Worm (Caenorhabditis elegans): Measurements from ENCODE around the gene rpl-3.

Gene rpl-3

DNA sequence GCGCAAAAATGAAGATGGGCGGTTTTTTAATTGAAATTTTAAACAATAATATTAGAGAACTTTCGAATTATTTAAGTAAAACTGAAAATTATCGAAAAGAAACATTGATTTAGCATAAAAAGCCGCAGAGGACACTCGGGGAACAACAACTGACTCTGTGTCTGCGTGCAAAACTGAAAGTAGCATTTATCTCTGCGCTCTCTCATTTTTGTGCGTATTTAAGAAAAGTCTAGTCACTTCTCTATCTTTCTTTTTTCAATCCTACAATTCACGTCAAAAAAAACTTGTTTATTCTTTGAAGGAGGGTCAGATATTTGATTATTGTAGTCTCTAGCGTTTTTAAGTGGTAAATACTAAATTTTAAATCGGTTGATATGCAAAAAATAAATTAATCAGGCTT, 40.6 kb downstream of the rpl-3 start:
- TF ChIP-seq pes-1 (GFP tag; IDR thresholded peaks at IDR 0.05) (no peak), B0310.2 (tag; optimal IDR thresholded peaks at IDR 0.05) (no peak), hnd-1 (tag; optimal IDR thresholded peaks at IDR 0.05) (no peak), tra-4 (tag; optimal IDR thresholded peaks at IDR 0.05) (no peak), ets-7 (tag; optimal IDR thresholded peaks at IDR 0.05) (no peak), scrt-1 (GFP tag; IDR thresholded peaks at IDR 0.05) (no peak), F13C5.2 (tag; optimal IDR thresholded peaks at IDR 0.05) (no peak), hmg-4 (GFP tag; optimal IDR thresholded peaks at IDR 0.05) (no peak), sea-1 (GFP tag; conservative IDR thresholded peaks at IDR 0.05) (no peak), tbx-37 (GFP tag; conservative IDR thresholded peaks at IDR 0.05) (no peak), ceh-13 (GFP tag; optimal IDR thresholded peaks at IDR 0.05) (no peak), ama-1 (optimal IDR thresholded peaks at IDR 0.05) (no peak), ceh-36 (tag; optimal IDR thresholded peaks at IDR 0.05) (no peak), hmbx-1 (tag; optimal IDR thresholded peaks at IDR 0.05) (no peak), flt-1 (GFP tag; IDR thresholded peaks at IDR 0.05) (no peak), aly-1 (tag; optimal IDR thresholded peaks at IDR 0.05) (no peak), tbx-11 (GFP tag; IDR thresholded peaks at IDR 0.05) (no peak)

DNA sequence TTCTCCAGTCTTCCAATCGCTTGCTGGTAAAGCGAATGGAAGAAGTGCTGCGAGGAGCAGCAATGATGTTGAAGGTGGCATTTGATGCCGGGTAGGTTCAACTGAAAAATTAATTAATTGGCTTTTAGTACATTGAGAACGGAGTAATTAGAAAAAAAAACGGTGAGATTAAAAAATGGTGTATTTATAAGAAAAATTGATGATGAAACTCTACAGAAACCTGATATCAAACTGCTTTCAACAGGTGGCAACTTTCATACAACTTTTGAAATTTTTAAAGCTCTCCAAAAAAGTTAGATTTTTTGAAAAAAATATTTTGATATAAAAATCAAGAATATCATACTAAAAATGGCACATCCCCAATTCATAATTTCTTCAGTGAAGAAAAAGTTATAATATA, 46.4 kb downstream of the rpl-3 start, which contains the start of gene pat-3:
TSS of gene pat-3 (minus strand) at position 101 of the 400 bp plus-strand sequence.
- TF ChIP-seq B0310.2 (tag; optimal IDR thresholded peaks at IDR 0.05) = no peak
- no peak for TF ChIP-seq tra-4 (tag; optimal IDR thresholded peaks at IDR 0.05)
- TF ChIP-seq hmbx-1 (tag; optimal IDR thresholded peaks at IDR 0.05) = no peak
- TF ChIP-seq hnd-1 (tag; optimal IDR thresholded peaks at IDR 0.05) = no peak
- TF ChIP-seq hmg-4 (GFP tag; optimal IDR thresholded peaks at IDR 0.05) = no peak
- TF ChIP-seq ets-7 (tag; optimal IDR thresholded peaks at IDR 0.05) = no peak
- no peak for TF ChIP-seq F13C5.2 (tag; optimal IDR thresholded peaks at IDR 0.05)
- TF ChIP-seq tbx-37 (GFP tag; conservative IDR thresholded peaks at IDR 0.05) = no peak
- TF ChIP-seq ama-1 (optimal IDR thresholded peaks at IDR 0.05) = no peak
- TF ChIP-seq aly-1 (tag; optimal IDR thresholded peaks at IDR 0.05) = no peak
- no peak for TF ChIP-seq tbx-11 (GFP tag; IDR thresholded peaks at IDR 0.05)
- no peak for TF ChIP-seq flt-1 (GFP tag; IDR thresholded peaks at IDR 0.05)
- no peak for TF ChIP-seq ceh-13 (GFP tag; optimal IDR thresholded peaks at IDR 0.05)
- no peak for TF ChIP-seq sea-1 (GFP tag; conservative IDR thresholded peaks at IDR 0.05)
- no peak for TF ChIP-seq scrt-1 (GFP tag; IDR thresholded peaks at IDR 0.05)
- no peak for TF ChIP-seq ceh-36 (tag; optimal IDR thresholded peaks at IDR 0.05)
- no peak for TF ChIP-seq pes-1 (GFP tag; IDR thresholded peaks at IDR 0.05)

DNA sequence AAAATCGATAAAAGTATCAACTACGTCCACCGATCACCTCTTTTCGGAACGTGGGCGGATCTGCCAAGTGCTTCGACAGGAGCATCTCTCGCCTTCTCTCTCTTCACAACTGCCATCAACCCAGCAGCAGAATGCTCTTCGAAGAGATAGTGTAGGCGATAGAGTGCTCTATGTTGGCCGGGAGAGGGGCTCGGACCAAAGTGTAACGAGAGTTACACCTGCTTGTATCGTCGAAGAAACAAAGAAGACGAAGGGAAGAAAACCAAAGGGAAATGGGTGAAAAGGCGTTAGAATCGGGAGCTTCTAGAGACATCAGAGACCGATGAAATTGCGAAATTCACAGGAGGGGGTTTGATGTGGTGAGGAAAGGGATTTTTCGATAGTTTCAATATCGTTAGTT, 47.2 kb downstream of the rpl-3 start:
- peak; percentile 27 for TF ChIP-seq aly-1 (tag; optimal IDR thresholded peaks at IDR 0.05)
- TF ChIP-seq ama-1 (optimal IDR thresholded peaks at IDR 0.05) = no peak
- 0 out of 2 replicates have a peak, but pooled peaks have one; percentile 19 for TF ChIP-seq pes-1 (GFP tag; IDR thresholded peaks at IDR 0.05)

DNA sequence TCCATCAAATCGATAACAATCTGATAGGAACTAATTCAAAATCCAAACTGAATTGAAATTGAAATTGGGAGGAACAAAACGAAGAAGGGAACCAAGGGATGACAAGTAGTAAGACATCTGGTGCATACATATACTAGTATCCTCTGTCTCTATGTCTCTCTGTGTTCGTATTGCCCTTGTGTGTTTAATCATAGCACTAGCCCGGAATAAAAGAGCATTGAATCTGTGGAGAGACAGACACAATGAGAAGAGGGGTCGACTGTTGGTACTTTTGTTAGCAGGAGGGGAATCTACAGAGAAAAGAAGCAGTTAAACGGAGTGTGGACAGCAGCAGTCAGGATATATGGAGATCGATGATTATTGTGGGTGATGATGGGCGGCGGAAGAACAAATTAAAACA, 48.1 kb downstream of the rpl-3 start:
- TF ChIP-seq hmg-4 (GFP tag; optimal IDR thresholded peaks at IDR 0.05) = peak; percentile 32
- no peak for TF ChIP-seq tra-4 (tag; optimal IDR thresholded peaks at IDR 0.05)

DNA sequence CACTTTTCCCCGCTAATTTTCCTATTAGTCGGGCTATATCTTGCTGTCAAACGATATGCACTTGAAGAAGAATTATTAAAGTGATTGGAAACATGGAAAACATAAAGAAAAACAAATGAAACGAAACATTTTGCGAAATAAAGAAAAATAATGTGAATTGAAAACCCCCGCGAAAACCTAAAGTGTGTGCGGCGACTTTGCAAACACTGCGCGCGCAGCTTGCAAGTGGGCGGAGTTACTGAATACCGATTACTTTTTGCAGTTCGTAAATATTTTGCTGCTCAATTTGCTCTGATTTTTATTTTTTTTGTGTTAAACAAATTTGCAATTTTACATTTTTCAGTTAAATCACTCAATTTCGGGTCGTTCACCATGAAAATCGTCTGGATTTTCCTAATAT, 49.0 kb downstream of the rpl-3 start, which contains the start of gene ccdc-47:
TSS of gene ccdc-47 (plus strand) at position 344 of the 400 bp plus-strand sequence.
- peak; percentile 75 for TF ChIP-seq aly-1 (tag; optimal IDR thresholded peaks at IDR 0.05)
- peak; percentile 93 for TF ChIP-seq F13C5.2 (tag; optimal IDR thresholded peaks at IDR 0.05)
- peak; percentile 15 for TF ChIP-seq B0310.2 (tag; optimal IDR thresholded peaks at IDR 0.05)
- TF ChIP-seq ets-7 (tag; optimal IDR thresholded peaks at IDR 0.05) = peak; percentile 57
- TF ChIP-seq tra-4 (tag; optimal IDR thresholded peaks at IDR 0.05) = peak; percentile 5
- TF ChIP-seq ceh-36 (tag; optimal IDR thresholded peaks at IDR 0.05) = peak; percentile 84
- TF ChIP-seq ama-1 (optimal IDR thresholded peaks at IDR 0.05) = no peak
- TF ChIP-seq scrt-1 (GFP tag; IDR thresholded peaks at IDR 0.05) = peak; percentile 86
- TF ChIP-seq tbx-11 (GFP tag; IDR thresholded peaks at IDR 0.05) = peak; percentile 81
- peak; percentile 67 for TF ChIP-seq ceh-13 (GFP tag; optimal IDR thresholded peaks at IDR 0.05)
- TF ChIP-seq tbx-37 (GFP tag; conservative IDR thresholded peaks at IDR 0.05) = peak; percentile 68; the same call in 1 of the 2 replicates
- TF ChIP-seq pes-1 (GFP tag; IDR thresholded peaks at IDR 0.05) = peak; percentile 87
- TF ChIP-seq hmbx-1 (tag; optimal IDR thresholded peaks at IDR 0.05) = no peak
- TF ChIP-seq hmg-4 (GFP tag; optimal IDR thresholded peaks at IDR 0.05) = peak; percentile 82
- peak; percentile 88 for TF ChIP-seq sea-1 (GFP tag; conservative IDR thresholded peaks at IDR 0.05)
- peak; percentile 74 for TF ChIP-seq hnd-1 (tag; optimal IDR thresholded peaks at IDR 0.05)
- TF ChIP-seq flt-1 (GFP tag; IDR thresholded peaks at IDR 0.05) = peak; percentile 75

DNA sequence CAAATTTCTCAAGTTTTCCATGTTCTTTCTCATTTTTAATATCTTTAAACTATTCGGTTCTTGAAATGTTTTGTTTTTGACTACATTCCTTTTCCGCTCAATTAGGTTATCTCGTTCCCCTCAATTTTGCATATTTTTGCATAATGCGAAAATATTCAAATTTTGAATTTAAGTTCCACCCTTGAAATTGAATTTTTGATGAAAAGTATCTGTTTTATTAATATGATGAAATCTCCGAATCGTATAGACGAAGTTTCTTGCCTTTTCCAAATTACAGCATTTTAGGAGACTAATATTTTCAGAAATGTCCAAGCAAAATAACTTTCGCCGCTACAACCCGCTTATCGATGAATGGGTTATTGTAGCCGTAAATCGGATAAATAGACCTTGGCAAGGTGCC, 50.9 kb downstream of the rpl-3 start, which contains the start of gene ZK1058.3:
TSS of gene ZK1058.3 (plus strand) at position 301 of the 400 bp plus-strand sequence.
- TF ChIP-seq ceh-36 (tag; optimal IDR thresholded peaks at IDR 0.05) = no peak
- TF ChIP-seq pes-1 (GFP tag; IDR thresholded peaks at IDR 0.05) = no peak
- TF ChIP-seq ceh-13 (GFP tag; optimal IDR thresholded peaks at IDR 0.05) = no peak
- no peak for TF ChIP-seq tra-4 (tag; optimal IDR thresholded peaks at IDR 0.05)
- no peak for TF ChIP-seq tbx-37 (GFP tag; conservative IDR thresholded peaks at IDR 0.05)
- TF ChIP-seq flt-1 (GFP tag; IDR thresholded peaks at IDR 0.05) = no peak
- TF ChIP-seq B0310.2 (tag; optimal IDR thresholded peaks at IDR 0.05) = no peak
- TF ChIP-seq aly-1 (tag; optimal IDR thresholded peaks at IDR 0.05) = no peak
